Worm (Caenorhabditis elegans) whole organism, young adult: ENCODE measurements around the gene W02A2.8.

Experiments used
- C06A6.2 ChIP-seq: fragments of 200-800 bp; sonication (Bioruptor generic); conservative IDR thresholded peaks from 2 replicates; pipeline ENCODE4 v1.3.6; 2022; ENCODE audit warnings: missing genetic modification characterization, missing compliant biosample characterization
- D2030.7 ChIP-seq: fragments of 200-800 bp; sonication (Bioruptor generic); IDR thresholded peaks from 2 replicates; pipeline ENCODE4 v1.3.6; 2022; ENCODE audit warnings: missing genetic modification reagents, missing genetic modification characterization, missing compliant biosample characterization
- F10E7.11 ChIP-seq: sonication (generic microtip); optimal IDR thresholded peaks from 2 replicates; lab custom pipeline; 2017; ENCODE audit warnings: mild to moderate bottlenecking, missing genetic modification characterization, moderate library complexity, missing compliant biosample characterization
- F22D6.2 ChIP-seq: sonication (generic microtip); optimal IDR thresholded peaks from 2 replicates; lab custom pipeline; 2016; ENCODE audit warnings: mild to moderate bottlenecking, missing genetic modification characterization, missing compliant biosample characterization
- F39B2.1 ChIP-seq: fragments of 200-800 bp; sonication (Bioruptor generic); IDR thresholded peaks from 2 replicates; pipeline ENCODE4 v1.3.6; 2022; ENCODE audit warnings: missing genetic modification reagents, missing genetic modification characterization, missing compliant biosample characterization
- F52B5.7 ChIP-seq: sonication (generic microtip); optimal IDR thresholded peaks from 2 replicates; lab custom pipeline; 2016; ENCODE audit warnings: mild to moderate bottlenecking, missing genetic modification characterization, missing compliant biosample characterization
- F57C9.4 ChIP-seq: sonication (generic microtip); optimal IDR thresholded peaks from 2 replicates; lab custom pipeline; 2017; ENCODE audit warnings: mild to moderate bottlenecking, missing genetic modification characterization, missing compliant biosample characterization
- T07F8.4 ChIP-seq: sonication (generic microtip); optimal IDR thresholded peaks from 2 replicates; lab custom pipeline; 2016; ENCODE audit warnings: mild to moderate bottlenecking, missing genetic modification characterization, moderate library complexity, missing compliant biosample characterization
- Y53F4B.3 ChIP-seq: fragments of 200-800 bp; sonication (Bioruptor generic); IDR thresholded peaks from 2 replicates; pipeline ENCODE4 v1.3.6; 2022; ENCODE audit warnings: missing genetic modification reagents, missing genetic modification characterization, missing compliant biosample characterization
- Y56A3A.18 ChIP-seq: fragments of 200-800 bp; sonication (Bioruptor generic); IDR thresholded peaks from 2 replicates; pipeline ENCODE4 v1.3.6; 2022; ENCODE audit warnings: missing genetic modification reagents, missing genetic modification characterization, missing compliant biosample characterization
- ZK185.1 ChIP-seq: sonication (generic microtip); optimal IDR thresholded peaks from 2 replicates; lab custom pipeline; 2016; ENCODE audit warnings: mild to moderate bottlenecking, missing genetic modification characterization, missing compliant biosample characterization; ENCODE audit not compliant: poor library complexity, severe bottlenecking
- akir-1 ChIP-seq: fragments of 200-800 bp; sonication (Bioruptor generic); optimal IDR thresholded peaks from 2 replicates; lab custom pipeline; 2018; ENCODE audit warnings: mild to moderate bottlenecking, missing genetic modification characterization, moderate library complexity, missing compliant biosample characterization
- ama-1 ChIP-seq, 3 experiments: fragments of 150-350 bp in 1 of 3; sonication (generic microtip) in 2 of 3; optimal IDR thresholded peaks; 2 replicates each; lab custom pipeline; 2014 to 2018; ENCODE audit warnings: missing biosample characterization in 2 of 3, missing genetic modification characterization in 2 of 3, missing genetic modification reagents in 2 of 3
- aptf-3 ChIP-seq: fragments of 200-800 bp; sonication (Bioruptor generic); IDR thresholded peaks from 2 replicates; pipeline ENCODE4 v1.3.6; 2022; ENCODE audit warnings: missing genetic modification characterization, missing compliant biosample characterization
- bed-1 ChIP-seq: fragments of 200-800 bp; sonication (Bioruptor generic); IDR thresholded peaks from 2 replicates; pipeline ENCODE4 v1.3.6; 2022; ENCODE audit warnings: missing genetic modification reagents, missing genetic modification characterization, missing compliant biosample characterization
- bed-2 ChIP-seq: fragments of 200-800 bp; sonication (Bioruptor generic); IDR thresholded peaks from 2 replicates; pipeline ENCODE4 v1.3.6; 2022; ENCODE audit warnings: missing genetic modification reagents, missing genetic modification characterization, missing compliant biosample characterization
- ceh-40 ChIP-seq: fragments of 200-800 bp; sonication (Bioruptor generic); IDR thresholded peaks from 2 replicates; pipeline ENCODE4 v1.3.6; 2022; ENCODE audit warnings: missing genetic modification characterization, missing compliant biosample characterization
- dox-1 ChIP-seq: fragments of 200-800 bp; sonication (Bioruptor generic); IDR thresholded peaks from 2 replicates; pipeline ENCODE4 v1.3.6; 2022; ENCODE audit warnings: missing genetic modification reagents, missing genetic modification characterization, missing compliant biosample characterization
- dpff-1 ChIP-seq: sonication (generic microtip); optimal IDR thresholded peaks from 2 replicates; lab custom pipeline; 2017; ENCODE audit warnings: mild to moderate bottlenecking, missing genetic modification characterization, missing compliant biosample characterization
- dpl-1 ChIP-seq: fragments of 150-350 bp; optimal IDR thresholded peaks from 2 replicates; lab custom pipeline; 2014; ENCODE audit warnings: missing biosample characterization, missing genetic modification reagents, missing genetic modification characterization
- egl-18 ChIP-seq: fragments of 200-800 bp; sonication (Bioruptor generic); IDR thresholded peaks from 2 replicates; pipeline ENCODE4 v1.3.6; 2022; ENCODE audit warnings: missing genetic modification reagents, missing genetic modification characterization, missing compliant biosample characterization
- egl-44 ChIP-seq: fragments of 200-800 bp; sonication (Bioruptor generic); IDR thresholded peaks from 2 replicates; pipeline ENCODE4 v1.3.6; 2022; ENCODE audit warnings: missing genetic modification reagents, missing genetic modification characterization, missing compliant biosample characterization
- ets-4 ChIP-seq: fragments of 200-800 bp; sonication (Bioruptor generic); optimal IDR thresholded peaks from 2 replicates; lab custom pipeline; 2018; ENCODE audit warnings: mild to moderate bottlenecking, missing genetic modification characterization, missing compliant biosample characterization
- fkh-3 ChIP-seq: sonication (generic microtip); optimal IDR thresholded peaks from 2 replicates; lab custom pipeline; 2016; ENCODE audit warnings: mild to moderate bottlenecking, missing genetic modification characterization, missing compliant biosample characterization
- hmg-1.2 ChIP-seq: fragments of 200-800 bp; sonication (Bioruptor generic); IDR thresholded peaks from 2 replicates; pipeline ENCODE4 v1.3.6; 2022; ENCODE audit warnings: missing genetic modification reagents, missing genetic modification characterization, missing compliant biosample characterization
- hmg-20 ChIP-seq: fragments of 200-800 bp; sonication (Bioruptor generic); IDR thresholded peaks from 2 replicates; pipeline ENCODE4 v1.3.6; 2022; ENCODE audit warnings: missing genetic modification reagents, missing genetic modification characterization, missing compliant biosample characterization
- let-526 ChIP-seq: fragments of 200-800 bp; sonication (Bioruptor generic); IDR thresholded peaks from 2 replicates; pipeline ENCODE4 v1.3.6; 2022; ENCODE audit warnings: missing genetic modification reagents, missing genetic modification characterization, missing compliant biosample characterization
- lin-26 ChIP-seq: fragments of 200-800 bp; sonication (Bioruptor generic); IDR thresholded peaks from 2 replicates; pipeline ENCODE4 v1.3.6; 2022; ENCODE audit warnings: missing genetic modification reagents, missing genetic modification characterization, missing compliant biosample characterization
- lin-40 ChIP-seq: sonication (generic microtip); optimal IDR thresholded peaks from 2 replicates; lab custom pipeline; 2016; ENCODE audit warnings: missing genetic modification characterization, mild to moderate bottlenecking, missing compliant biosample characterization, missing genotype, missing genetic modification reagents
- lin-54 ChIP-seq: fragments of 200-800 bp; sonication (Bioruptor generic); optimal IDR thresholded peaks from 2 replicates; lab custom pipeline; 2018; ENCODE audit warnings: mild to moderate bottlenecking, missing genetic modification characterization, missing compliant biosample characterization
- lsl-1 ChIP-seq: fragments of 200-800 bp; sonication (Bioruptor generic); optimal IDR thresholded peaks from 2 replicates; lab custom pipeline; 2018; ENCODE audit warnings: mild to moderate bottlenecking, missing genetic modification characterization, moderate library complexity, missing compliant biosample characterization
- lsy-27 ChIP-seq: sonication (generic microtip); optimal IDR thresholded peaks from 2 replicates; lab custom pipeline; 2017; ENCODE audit warnings: missing genetic modification characterization, mild to moderate bottlenecking, missing compliant biosample characterization, antibody characterized with exemption, missing genotype, borderline replicate concordance; ENCODE audit not compliant: insufficient read depth
- madf-10 ChIP-seq: sonication (generic microtip); optimal IDR thresholded peaks from 2 replicates; lab custom pipeline; 2016; ENCODE audit warnings: mild to moderate bottlenecking, missing genetic modification characterization, missing compliant biosample characterization
- madf-8 ChIP-seq: fragments of 200-800 bp; sonication (Bioruptor generic); conservative IDR thresholded peaks from 2 replicates; pipeline ENCODE4 v1.3.6; 2022; ENCODE audit warnings: missing genetic modification reagents, missing genetic modification characterization, missing compliant biosample characterization
- mxl-1 ChIP-seq: sonication (generic microtip); optimal IDR thresholded peaks from 2 replicates; lab custom pipeline; 2016; ENCODE audit warnings: missing genetic modification characterization, missing compliant biosample characterization
- nfya-2 ChIP-seq: fragments of 200-800 bp; sonication (Bioruptor generic); IDR thresholded peaks from 2 replicates; pipeline ENCODE4 v1.3.6; 2022; ENCODE audit warnings: missing genetic modification reagents, missing genetic modification characterization, missing compliant biosample characterization
- nfyb-1 ChIP-seq: fragments of 200-800 bp; sonication (Bioruptor generic); IDR thresholded peaks from 2 replicates; pipeline ENCODE4 v1.3.6; 2022; ENCODE audit warnings: missing genetic modification reagents, missing genetic modification characterization, missing compliant biosample characterization
- nhr-179 ChIP-seq: sonication (generic microtip); optimal IDR thresholded peaks from 2 replicates; lab custom pipeline; 2016; ENCODE audit warnings: mild to moderate bottlenecking, missing genetic modification characterization, missing compliant biosample characterization
- nhr-27 ChIP-seq: fragments of 200-800 bp; sonication (Bioruptor generic); optimal IDR thresholded peaks from 2 replicates; lab custom pipeline; 2018; ENCODE audit warnings: mild to moderate bottlenecking, missing genetic modification characterization, moderate library complexity, missing compliant biosample characterization
- pha-4 ChIP-seq: fragments of 150-350 bp; sonication (generic microtip); optimal IDR thresholded peaks from 2 replicates; lab custom pipeline; 2014; ENCODE audit warnings: missing biosample characterization, missing genetic modification reagents, missing genetic modification characterization
- rcor-1 ChIP-seq: fragments of 200-800 bp; sonication (Bioruptor generic); IDR thresholded peaks from 2 replicates; pipeline ENCODE4 v1.3.6; 2022; ENCODE audit warnings: missing genetic modification reagents, missing genetic modification characterization, missing compliant biosample characterization
- sea-2 ChIP-seq: fragments of 200-800 bp; sonication (Bioruptor generic); IDR thresholded peaks from 2 replicates; pipeline ENCODE4 v1.3.6; 2022; ENCODE audit warnings: missing genetic modification characterization, missing compliant biosample characterization
- snpc-3.4 ChIP-seq: sonication (generic microtip); optimal IDR thresholded peaks from 2 replicates; lab custom pipeline; 2017; ENCODE audit warnings: missing genetic modification characterization, mild to moderate bottlenecking, missing compliant biosample characterization, antibody characterized with exemption, moderate library complexity, missing genotype, missing genetic modification reagents
- unc-62 ChIP-seq: fragments of 150-350 bp; optimal IDR thresholded peaks from 2 replicates; lab custom pipeline; 2014; ENCODE audit warnings: missing biosample characterization, missing genetic modification reagents, missing genetic modification characterization
- xnd-1 ChIP-seq: sonication (generic microtip); optimal IDR thresholded peaks from 2 replicates; lab custom pipeline; 2016; ENCODE audit warnings: missing genotype, missing genetic modification reagents, missing genetic modification characterization, missing compliant biosample characterization
- ztf-22 ChIP-seq: fragments of 200-800 bp; sonication (Bioruptor generic); optimal IDR thresholded peaks from 2 replicates; lab custom pipeline; 2018; ENCODE audit warnings: mild to moderate bottlenecking, missing genetic modification characterization, moderate library complexity, missing compliant biosample characterization
- ztf-25 ChIP-seq: fragments of 200-800 bp; sonication (Bioruptor generic); IDR thresholded peaks from 2 replicates; pipeline ENCODE4 v1.3.6; 2022; ENCODE audit warnings: missing genetic modification reagents, missing genetic modification characterization, missing compliant biosample characterization
- ztf-26 ChIP-seq: sonication (generic microtip); optimal IDR thresholded peaks from 2 replicates; lab custom pipeline; 2017; ENCODE audit warnings: missing genetic modification characterization, missing compliant biosample characterization

Gene W02A2.8

DNA sequence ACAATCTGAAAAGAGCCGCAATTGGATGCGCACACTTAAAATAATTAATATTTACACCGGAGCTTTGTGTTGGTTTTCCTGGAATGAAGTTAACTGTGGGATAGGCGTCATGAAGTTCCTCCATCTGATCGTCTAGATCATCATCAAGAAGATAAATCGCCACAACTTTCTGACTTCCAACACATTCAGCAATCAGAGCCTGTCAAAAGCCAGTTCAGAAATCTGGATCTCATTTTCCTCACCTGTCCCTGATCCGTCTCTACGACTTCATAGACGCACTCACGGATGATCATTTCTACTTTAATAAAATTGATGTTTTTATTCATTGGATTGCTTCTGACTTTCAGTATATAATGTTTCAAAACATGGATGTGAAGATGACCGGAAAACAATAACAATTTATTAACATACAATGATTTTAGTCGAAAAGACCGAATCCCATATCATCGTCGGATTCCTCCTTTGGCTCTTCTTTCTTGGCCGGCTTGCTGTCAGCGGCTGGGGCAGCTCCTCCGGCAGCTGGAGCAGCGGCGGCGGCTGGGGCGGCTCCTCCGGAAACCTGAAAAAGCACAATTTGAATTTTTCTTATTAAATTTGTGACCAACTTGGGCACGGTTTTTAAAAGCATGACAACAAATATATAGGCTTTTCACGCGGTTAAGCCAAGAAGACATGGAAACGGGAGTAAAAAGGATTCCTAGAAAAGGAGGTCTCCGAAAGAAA lies 10.9 kb upstream of the W02A2.8 start, which contains the start of gene agt-1 (continued):
- TF ChIP-seq lsl-1 (GFP tag; lab: Kevin White, UChicago) (peak; percentile 5), bed-1 (no peak), bed-2 (GFP tag; lab: Robert Waterston, UW) (no peak), dpl-1 (no peak), ceh-40 (GFP tag; lab: Robert Waterston, UW) (no peak), madf-8 (GFP tag; lab: Robert Waterston, UW) (no peak), C06A6.2 (GFP tag; lab: Robert Waterston, UW) (no peak), nfyb-1 (GFP tag; lab: Robert Waterston, UW) (no peak), nhr-179 (tag; lab: Kevin White, UChicago) (no peak), xnd-1 (tag; lab: Kevin White, UChicago) (peak; percentile 31), hmg-20 (no peak), dpff-1 (tag; lab: Kevin White, UChicago) (no peak), madf-10 (no peak), aptf-3 (GFP tag; lab: Robert Waterston, UW) (no peak), lin-26 (peak; percentile 54; the same call in 1 of the 2 replicates), Y53F4B.3 (GFP tag; lab: Robert Waterston, UW) (no peak), F10E7.11 (tag; lab: Kevin White, UChicago) (no peak), ZK185.1 (tag; lab: Kevin White, UChicago) (no peak), D2030.7 (GFP tag; lab: Robert Waterston, UW) (no peak), F52B5.7 (tag; lab: Kevin White, UChicago) (no peak), pha-4 (no peak), snpc-3.4 (no peak), ztf-25 (GFP tag; lab: Robert Waterston, UW) (no peak), lin-40 (tag; lab: Kevin White, UChicago) (no peak), akir-1 (GFP tag; lab: Kevin White, UChicago) (no peak), nhr-27 (tag; lab: Kevin White, UChicago) (no peak), lsy-27 (tag; lab: Kevin White, UChicago) (no peak), ztf-22 (no peak), egl-44 (0 out of 2 replicates have a peak, but pooled peaks have one; percentile 17), F22D6.2 (tag; lab: Kevin White, UChicago) (no peak), ztf-26 (tag; lab: Kevin White, UChicago) (no peak), dox-1 (GFP tag; lab: Robert Waterston, UW) (no peak), F57C9.4 (tag; lab: Kevin White, UChicago) (no peak), lin-54 (GFP tag; lab: Kevin White, UChicago) (peak; percentile 39), let-526 (no peak), F39B2.1 (GFP tag; lab: Robert Waterston, UW) (no peak), T07F8.4 (tag; lab: Kevin White, UChicago) (no peak), Y56A3A.18 (peak; percentile 69), egl-18 (GFP tag; lab: Robert Waterston, UW) (no peak), rcor-1 (peak; percentile 64), nfya-2 (no peak), ets-4 (GFP tag; lab: Kevin White, UChicago) (no peak), hmg-1.2 (GFP tag; lab: Robert Waterston, UW) (no peak), sea-2 (GFP tag; lab: Robert Waterston, UW) (no peak), fkh-3 (no peak), mxl-1 (no peak), ama-1 (optimal IDR thresholded peaks at IDR 0.05; lab: Kevin White, UChicago) (no peak), ama-1 (GFP tag; optimal IDR thresholded peaks at IDR 0.05; lab: Kevin White, UChicago) (peak in 1 of 2 experiments; percentile 60), unc-62 (GFP tag; lab: Kevin White, UChicago) (no peak)
